Worm (Caenorhabditis elegans) whole organism, L3 larva: ENCODE data around the gene Y17G9B.8.

Experiments
- R02D3.7 ChIP-seq: fragments of 150-350 bp; optimal IDR thresholded peaks from 2 replicates; lab custom pipeline; 2014; ENCODE audit warnings: missing biosample characterization, missing genetic modification characterization
- ZK546.5 ChIP-seq: sonication (generic microtip); optimal IDR thresholded peaks from 2 replicates; lab custom pipeline; 2017; ENCODE audit warnings: missing biosample characterization, missing genetic modification characterization
- aly-2 ChIP-seq: fragments of 150-350 bp; optimal IDR thresholded peaks from 2 replicates; lab custom pipeline; 2014; ENCODE audit warnings: missing biosample characterization, missing genetic modification characterization
- ama-1 ChIP-seq: fragments of 150-350 bp; optimal IDR thresholded peaks from 2 replicates; lab custom pipeline; 2018
- ceh-16 ChIP-seq: sonication (generic microtip); optimal IDR thresholded peaks from 2 replicates; lab custom pipeline; 2017; ENCODE audit warnings: missing biosample characterization, missing genetic modification characterization
- ceh-28 ChIP-seq: fragments of 150-350 bp; optimal IDR thresholded peaks from 2 replicates; lab custom pipeline; 2014; ENCODE audit warnings: missing biosample characterization, missing genetic modification reagents, missing genetic modification characterization
- ceh-82 ChIP-seq: fragments of 150-350 bp; optimal IDR thresholded peaks from 2 replicates; lab custom pipeline; 2014; ENCODE audit warnings: missing biosample characterization, missing genetic modification characterization
- ceh-9 ChIP-seq: sonication (generic microtip); optimal IDR thresholded peaks from 2 replicates; lab custom pipeline; 2018; ENCODE audit warnings: missing biosample characterization, missing genetic modification characterization
- daf-12 ChIP-seq: fragments of 150-350 bp; optimal IDR thresholded peaks from 2 replicates; lab custom pipeline; 2014; ENCODE audit warnings: missing biosample characterization, missing genetic modification reagents, missing genetic modification characterization
- egl-27 ChIP-seq: sonication (generic microtip); optimal IDR thresholded peaks from 4 replicates; lab custom pipeline; 2017; ENCODE audit warnings: missing biosample characterization, missing genetic modification reagents, missing genetic modification characterization
- egl-5 ChIP-seq: fragments of 150-350 bp; optimal IDR thresholded peaks from 2 replicates; lab custom pipeline; 2017; ENCODE audit warnings: missing biosample characterization, missing genetic modification reagents, missing genetic modification characterization, inconsistent platforms
- elt-1 ChIP-seq: fragments of 150-350 bp; optimal IDR thresholded peaks from 2 replicates; lab custom pipeline; 2014; ENCODE audit warnings: missing biosample characterization, missing genetic modification characterization
- elt-2 ChIP-seq: sonication (generic microtip); optimal IDR thresholded peaks from 2 replicates; lab custom pipeline; 2016; ENCODE audit warnings: missing genetic modification reagents, mild to moderate bottlenecking, missing genetic modification characterization, missing compliant biosample characterization
- elt-3 ChIP-seq, 3 experiments: fragments of 150-350 bp in 1 of 3; sonication (generic microtip) in 2 of 3; optimal IDR thresholded peaks; 2 replicates in 2 of 3; 4 replicates in 1 of 3; lab custom pipeline; 2014 to 2017; ENCODE audit warnings: missing biosample characterization in 3 of 3, missing genetic modification characterization in 3 of 3
- eor-1 ChIP-seq, 2 experiments: fragments of 150-350 bp; optimal IDR thresholded peaks; 2 replicates each; lab custom pipeline; 2014 to 2018; ENCODE audit warnings: missing biosample characterization in 2 of 2, missing genetic modification characterization in 2 of 2
- fkh-10 ChIP-seq: sonication (generic microtip); optimal IDR thresholded peaks from 2 replicates; lab custom pipeline; 2017; ENCODE audit warnings: missing biosample characterization, missing genetic modification reagents, missing genetic modification characterization
- fkh-2 ChIP-seq: fragments of 150-350 bp; optimal IDR thresholded peaks from 2 replicates; lab custom pipeline; 2014; ENCODE audit warnings: missing biosample characterization, missing genetic modification reagents, missing genetic modification characterization
- fos-1 ChIP-seq: fragments of 150-350 bp; optimal IDR thresholded peaks from 2 replicates; lab custom pipeline; 2014; ENCODE audit warnings: missing biosample characterization, missing genetic modification characterization
- hmg-11 ChIP-seq: sonication (generic microtip); optimal IDR thresholded peaks from 2 replicates; lab custom pipeline; 2016; ENCODE audit warnings: missing genetic modification characterization, missing compliant biosample characterization
- jun-1 ChIP-seq: fragments of 150-350 bp; optimal IDR thresholded peaks from 2 replicates; lab custom pipeline; 2014; ENCODE audit warnings: missing biosample characterization, missing genetic modification reagents, missing genetic modification characterization
- lin-15B ChIP-seq: fragments of 150-350 bp; optimal IDR thresholded peaks from 2 replicates; lab custom pipeline; 2014; ENCODE audit warnings: missing biosample characterization, missing genetic modification characterization
- lin-39 ChIP-seq: fragments of 150-350 bp; optimal IDR thresholded peaks from 2 replicates; lab custom pipeline; 2018; ENCODE audit warnings: missing biosample characterization, missing genetic modification reagents, missing genetic modification characterization
- lsy-12 ChIP-seq: sonication (generic microtip); optimal IDR thresholded peaks from 2 replicates; lab custom pipeline; 2016; ENCODE audit warnings: mild to moderate bottlenecking, missing genetic modification characterization, missing compliant biosample characterization
- mdl-1 ChIP-seq: fragments of 150-350 bp; optimal IDR thresholded peaks from 2 replicates; lab custom pipeline; 2014; ENCODE audit warnings: missing biosample characterization, missing genetic modification characterization
- mml-1 ChIP-seq: fragments of 150-350 bp; sonication (generic microtip); optimal IDR thresholded peaks from 3 replicates; lab custom pipeline; 2014; ENCODE audit warnings: missing biosample characterization, missing genetic modification characterization
- nfya-1 ChIP-seq: sonication (generic microtip); optimal IDR thresholded peaks from 2 replicates; lab custom pipeline; 2017; ENCODE audit warnings: missing genetic modification characterization, mild to moderate bottlenecking, missing compliant biosample characterization, antibody characterized with exemption, moderate library complexity; ENCODE audit not compliant: insufficient read depth
- nhr-11 ChIP-seq: fragments of 150-350 bp; optimal IDR thresholded peaks from 2 replicates; lab custom pipeline; 2014; ENCODE audit warnings: missing biosample characterization, missing genetic modification characterization
- nhr-12 ChIP-seq: fragments of 150-350 bp; optimal IDR thresholded peaks from 2 replicates; lab custom pipeline; 2014; ENCODE audit warnings: missing biosample characterization, missing genetic modification characterization
- nhr-23 ChIP-seq: fragments of 150-350 bp; optimal IDR thresholded peaks from 2 replicates; lab custom pipeline; 2014; ENCODE audit warnings: missing biosample characterization, missing genetic modification reagents, missing genetic modification characterization
- nhr-237 ChIP-seq: fragments of 150-350 bp; optimal IDR thresholded peaks from 2 replicates; lab custom pipeline; 2014; ENCODE audit warnings: missing biosample characterization, missing genetic modification characterization
- nhr-25 ChIP-seq: sonication (generic microtip); optimal IDR thresholded peaks from 2 replicates; lab custom pipeline; 2017; ENCODE audit warnings: missing biosample characterization, missing genetic modification characterization
- nhr-28 ChIP-seq: fragments of 150-350 bp; optimal IDR thresholded peaks from 2 replicates; lab custom pipeline; 2014; ENCODE audit warnings: missing biosample characterization, missing genetic modification characterization
- nhr-67 ChIP-seq: fragments of 150-350 bp; optimal IDR thresholded peaks from 2 replicates; lab custom pipeline; 2014; ENCODE audit warnings: missing biosample characterization, missing genetic modification characterization
- nhr-76 ChIP-seq: fragments of 150-350 bp; sonication (generic microtip); optimal IDR thresholded peaks from 5 replicates; lab custom pipeline; 2014; ENCODE audit warnings: missing biosample characterization, missing genetic modification characterization
- nhr-77 ChIP-seq: fragments of 150-350 bp; optimal IDR thresholded peaks from 2 replicates; lab custom pipeline; 2014; ENCODE audit warnings: missing biosample characterization, missing genetic modification characterization
- pha-4 ChIP-seq: fragments of 150-350 bp; optimal IDR thresholded peaks from 2 replicates; lab custom pipeline; 2014; ENCODE audit warnings: missing biosample characterization, missing genetic modification reagents, missing genetic modification characterization
- pqm-1 ChIP-seq: fragments of 150-350 bp; optimal IDR thresholded peaks from 2 replicates; lab custom pipeline; 2017; ENCODE audit warnings: missing biosample characterization, missing genetic modification characterization, inconsistent platforms
- sea-2 ChIP-seq: fragments of 150-350 bp; sonication (generic microtip); optimal IDR thresholded peaks from 4 replicates; lab custom pipeline; 2014; ENCODE audit warnings: missing biosample characterization, missing genetic modification reagents, missing genetic modification characterization
- skn-1 ChIP-seq: fragments of 150-350 bp; optimal IDR thresholded peaks from 2 replicates; lab custom pipeline; 2014; ENCODE audit warnings: missing biosample characterization, missing genetic modification characterization
- snpc-4 ChIP-seq: fragments of 150-350 bp; optimal IDR thresholded peaks from 2 replicates; lab custom pipeline; 2014; ENCODE audit warnings: missing biosample characterization, missing genetic modification characterization
- tbx-2 ChIP-seq: sonication (generic microtip); optimal IDR thresholded peaks from 2 replicates; lab custom pipeline; 2016; ENCODE audit warnings: mild to moderate bottlenecking, missing genetic modification characterization, missing compliant biosample characterization
- unc-39 ChIP-seq: sonication (generic microtip); optimal IDR thresholded peaks from 4 replicates; lab custom pipeline; 2017; ENCODE audit warnings: missing biosample characterization, missing genetic modification characterization
- unc-62 ChIP-seq: fragments of 150-350 bp; sonication (generic microtip); optimal IDR thresholded peaks from 4 replicates; lab custom pipeline; 2014; ENCODE audit warnings: missing biosample characterization, missing genetic modification reagents, missing genetic modification characterization
- zag-1 ChIP-seq: fragments of 150-350 bp; optimal IDR thresholded peaks from 2 replicates; lab custom pipeline; 2014; ENCODE audit warnings: missing biosample characterization, missing genetic modification characterization
- ztf-11 ChIP-seq: fragments of 150-350 bp; optimal IDR thresholded peaks from 2 replicates; lab custom pipeline; 2014; ENCODE audit warnings: missing biosample characterization, missing genetic modification characterization
- ztf-4 ChIP-seq: fragments of 150-350 bp; optimal IDR thresholded peaks from 2 replicates; lab custom pipeline; 2014; ENCODE audit warnings: missing biosample characterization, missing genetic modification characterization

The Y17G9B.8 gene

DNA sequence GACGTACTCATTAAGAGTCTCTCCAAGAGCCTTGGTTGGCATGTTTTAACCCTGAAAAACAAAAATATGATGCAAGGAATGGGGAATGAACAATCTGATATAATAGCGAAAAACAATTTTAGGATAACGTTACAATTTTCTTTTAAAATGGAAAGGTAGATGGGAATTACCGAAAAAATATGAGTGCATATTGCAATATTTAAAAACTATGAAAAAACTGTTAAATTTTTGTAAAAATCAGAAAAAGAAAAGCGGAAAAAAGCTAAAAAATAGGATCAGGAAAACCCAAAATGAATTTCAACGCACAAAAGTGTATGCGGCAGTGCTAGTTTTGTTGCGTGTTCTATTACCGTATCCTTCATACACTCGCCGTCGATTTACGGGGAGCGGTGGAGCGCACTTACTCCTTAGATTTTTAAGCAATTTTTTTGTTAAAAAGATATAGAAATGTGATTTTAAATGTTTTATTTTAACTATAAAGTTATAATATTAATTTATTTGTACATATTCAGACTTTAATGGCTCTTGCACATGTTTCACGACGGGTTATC is 8.8 kb downstream of the Y17G9B.8 start, which contains the start of the genes rpl-20 and Y17G9B.5 (continued):
- TF ChIP-seq jun-1 (tag; lab: Kevin White, UChicago) (peak; percentile 99), mml-1 (tag; lab: Kevin White, UChicago) (no peak), elt-2 (peak; percentile 98), nfya-1 (tag; lab: Kevin White, UChicago) (peak; percentile 100)

- TF ChIP-seq nhr-11 (tag; lab: Kevin White, UChicago) (no peak), mml-1 (tag; lab: Kevin White, UChicago) (no peak), elt-3 (tag; optimal IDR thresholded peaks at IDR 0.05; lab: Kevin White, UChicago) (no peak), egl-5 (tag; lab: Kevin White, UChicago) (no peak), nhr-23 (tag; lab: Kevin White, UChicago) (no peak), egl-27 (no peak), ztf-4 (tag; lab: Kevin White, UChicago) (no peak), jun-1 (tag; lab: Kevin White, UChicago) (no peak), R02D3.7 (tag; lab: Kevin White, UChicago) (no peak), lsy-12 (tag; lab: Kevin White, UChicago) (no peak), nhr-28 (tag; lab: Kevin White, UChicago) (no peak), aly-2 (tag; lab: Kevin White, UChicago) (no peak)
- TF ChIP-seq, all 47 proteins: peak for 0
Measured at ce11 chrIV:4749155-4749554, 9.5 kb downstream of the Y17G9B.8 start.

DNA sequence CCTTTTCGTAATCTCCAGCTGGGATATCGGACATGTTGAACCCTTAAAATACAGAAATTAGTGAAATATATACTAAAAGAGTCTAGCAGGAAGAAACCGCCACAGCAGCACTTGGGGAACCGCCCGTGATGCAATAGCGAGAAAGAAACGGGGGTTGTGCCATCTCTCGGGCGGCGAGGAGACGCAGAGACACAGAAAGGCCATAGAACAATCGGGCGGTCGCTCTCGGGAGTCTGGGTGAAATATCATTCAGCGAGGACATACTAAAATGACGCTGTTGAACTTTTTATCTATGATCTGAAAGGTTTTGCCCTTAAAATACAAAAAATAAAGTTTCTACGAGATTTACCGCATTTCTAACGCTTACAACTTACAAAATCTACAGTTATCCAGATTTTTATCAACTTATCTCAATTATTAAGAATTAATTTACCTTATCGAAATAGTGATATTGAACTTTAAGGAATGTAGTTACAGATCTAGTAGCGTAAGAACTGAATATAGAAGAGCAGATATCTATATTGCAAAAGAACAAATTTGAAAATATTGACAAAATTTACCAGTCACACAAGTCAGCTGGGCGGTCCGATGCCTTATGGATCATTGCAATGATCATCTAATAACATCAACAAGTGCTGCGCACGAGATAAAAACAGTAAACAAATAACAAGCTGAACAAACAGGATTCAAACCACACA is 10.1 kb downstream of the Y17G9B.8 start, which contains the start of gene cyc-2.1:
TSS of gene cyc-2.1 (minus strand) at position 605 of the 698 bp plus-strand sequence.
- TF ChIP-seq fkh-2 (tag; lab: Kevin White, UChicago) (no peak), nhr-77 (tag; lab: Kevin White, UChicago) (peak; percentile 61), zag-1 (tag; lab: Kevin White, UChicago) (no peak), elt-3 (tag; optimal IDR thresholded peaks at IDR 0.05; lab: Kevin White, UChicago) (no peak), mml-1 (tag; lab: Kevin White, UChicago) (no peak), nhr-67 (tag; lab: Kevin White, UChicago) (no peak), aly-2 (tag; lab: Kevin White, UChicago) (peak; percentile 69), nhr-237 (tag; lab: Kevin White, UChicago) (no peak), pqm-1 (peak; percentile 70), ceh-28 (tag; lab: Kevin White, UChicago) (peak; percentile 47), lin-15B (tag; lab: Kevin White, UChicago) (peak; percentile 83), nhr-28 (tag; lab: Kevin White, UChicago) (no peak), unc-39 (tag; lab: Kevin White, UChicago) (no peak), R02D3.7 (tag; lab: Kevin White, UChicago) (peak; percentile 67), fos-1 (tag; lab: Kevin White, UChicago) (peak; percentile 47), lin-39 (peak; percentile 4), elt-2 (peak; percentile 73), ZK546.5 (tag; lab: Kevin White, UChicago) (no peak), sea-2 (no peak), egl-5 (tag; lab: Kevin White, UChicago) (no peak), egl-27 (no peak), ama-1 (peak; percentile 84), unc-62 (GFP tag; lab: Kevin White, UChicago) (no peak), nhr-23 (tag; lab: Kevin White, UChicago) (peak; percentile 38), nfya-1 (tag; lab: Kevin White, UChicago) (peak; percentile 66), ceh-16 (tag; lab: Kevin White, UChicago) (no peak), mdl-1 (tag; lab: Kevin White, UChicago) (no peak), nhr-76 (tag; lab: Kevin White, UChicago) (no peak), pha-4 (peak; percentile 54), daf-12 (no peak), snpc-4 (tag; lab: Kevin White, UChicago) (no peak), fkh-10 (GFP tag; lab: Kevin White, UChicago) (no peak), ztf-4 (tag; lab: Kevin White, UChicago) (no peak), ceh-9 (tag; lab: Kevin White, UChicago) (no peak), hmg-11 (peak; percentile 82), nhr-25 (peak; percentile 62), ceh-82 (no peak), lsy-12 (tag; lab: Kevin White, UChicago) (peak; percentile 68), tbx-2 (tag; lab: Kevin White, UChicago) (no peak), elt-1 (tag; lab: Kevin White, UChicago) (no peak), nhr-11 (tag; lab: Kevin White, UChicago) (no peak), eor-1 (tag; optimal IDR thresholded peaks at IDR 0.05; lab: Kevin White, UChicago) (no peak), jun-1 (tag; lab: Kevin White, UChicago) (peak; percentile 10), nhr-12 (no peak), skn-1 (tag; lab: Kevin White, UChicago) (peak; percentile 18), ztf-11 (tag; lab: Kevin White, UChicago) (no peak)
